Worm (Caenorhabditis elegans): ENCODE data around the gene C25F9.11.

- TF ChIP-seq ccch-3 (GFP tag; optimal IDR thresholded peaks at IDR 0.05), result no peak
- no peak for TF ChIP-seq pha-4 (tag; optimal IDR thresholded peaks at IDR 0.05)
- TF ChIP-seq unc-62 (GFP tag; optimal IDR thresholded peaks at IDR 0.05), result no peak
- no peak for TF ChIP-seq bed-1 (GFP tag; IDR thresholded peaks at IDR 0.05)
- no peak for TF ChIP-seq B0019.2 (GFP tag; conservative IDR thresholded peaks at IDR 0.05)
- TF ChIP-seq mes-4 (tag; optimal IDR thresholded peaks at IDR 0.05), result no peak
- TF ChIP-seq ama-1 (optimal IDR thresholded peaks at IDR 0.05), result no peak
- no peak for TF ChIP-seq ama-1 (GFP tag; optimal IDR thresholded peaks at IDR 0.05)
- TF ChIP-seq ztf-25 (GFP tag; IDR thresholded peaks at IDR 0.05), result no peak
- TF ChIP-seq unc-130 (GFP tag; optimal IDR thresholded peaks at IDR 0.05), result no peak
- TF ChIP-seq F49E8.2 (tag; optimal IDR thresholded peaks at IDR 0.05; ENCODE audit: insufficient read depth), result no peak
- no peak for TF ChIP-seq ztf-6 (GFP tag; IDR thresholded peaks at IDR 0.05)
- TF ChIP-seq nhr-80 (tag; optimal IDR thresholded peaks at IDR 0.05), result no peak
- TF ChIP-seq sea-2 (GFP tag; IDR thresholded peaks at IDR 0.05), result no peak
- TF ChIP-seq F22D6.2 (tag; optimal IDR thresholded peaks at IDR 0.05), result no peak
Measured at ce11 chrV:19482535-19482934, 49.7 kb upstream of the C25F9.11 start, which contains the start of gene Y43F8B.22.
